Worm (Caenorhabditis elegans): ENCODE results near the gene Y69A2AR.46.

- TF ChIP-seq unc-86 (tag; optimal IDR thresholded peaks at IDR 0.05) (no peak), npax-4 (tag; optimal IDR thresholded peaks at IDR 0.05) (no peak), eyg-1 (tag; optimal IDR thresholded peaks at IDR 0.05) (no peak), pax-1 (tag; optimal IDR thresholded peaks at IDR 0.05) (no peak), pqm-1 (tag; optimal IDR thresholded peaks at IDR 0.05) (no peak), T23F11.4 (GFP tag; optimal IDR thresholded peaks at IDR 0.05) (no peak)
Measured at ce11 chrIV:2526836-2527235, 34.6 kb upstream of the Y69A2AR.46 start.
